Fruit fly (Drosophila melanogaster) whole organism, embryonic: Measurements from ENCODE around the gene yellow-f2.

Experiments used
- Abd-B ChIP-seq: fragments of 200-800 bp; sonication (Bioruptor generic); optimal IDR thresholded peaks from 2 replicates; lab custom pipeline; 2018; ENCODE audit warnings: missing biosample characterization, mild to moderate bottlenecking, missing genetic modification characterization, moderate library complexity
- CG10366 ChIP-seq: fragments of 200-800 bp; sonication (Bioruptor generic); IDR thresholded peaks from 2 replicates; pipeline ENCODE4 v1.3.6; 2022; ENCODE audit warnings: missing biosample characterization, missing genetic modification characterization
- CG11398 ChIP-seq: fragments of 200-800 bp; sonication (Bioruptor generic); optimal IDR thresholded peaks from 2 replicates; lab custom pipeline; 2016; ENCODE audit warnings: missing biosample characterization, missing genetic modification characterization
- CG12071 ChIP-seq: fragments of 200-800 bp; sonication (Bioruptor generic); optimal IDR thresholded peaks from 3 replicates; lab custom pipeline; 2018; ENCODE audit warnings: missing biosample characterization, mild to moderate bottlenecking, missing genetic modification characterization
- CG14710 ChIP-seq: fragments of 200-800 bp; sonication (Bioruptor generic); optimal IDR thresholded peaks from 3 replicates; lab custom pipeline; 2019; ENCODE audit warnings: missing biosample characterization, mild to moderate bottlenecking, missing genetic modification characterization, moderate library complexity
- CG1602 ChIP-seq: fragments of 200-800 bp; sonication (Bioruptor generic); optimal IDR thresholded peaks from 3 replicates; lab custom pipeline; 2016; ENCODE audit warnings: missing biosample characterization, missing genetic modification characterization
- CG16813 ChIP-seq: fragments of 200-800 bp; sonication (Bioruptor generic); IDR thresholded peaks from 3 replicates; pipeline ENCODE4 v1.3.6; 2022; ENCODE audit warnings: missing biosample characterization, missing genetic modification characterization; ENCODE audit not compliant: partially characterized antibody
- CG17612 ChIP-seq: fragments of 200-800 bp; sonication (Bioruptor generic); IDR thresholded peaks from 2 replicates; pipeline ENCODE4 v1.3.6; 2022; ENCODE audit warnings: missing biosample characterization, missing genetic modification characterization
- CG17912 ChIP-seq: fragments of 200-800 bp; sonication (Bioruptor generic); optimal IDR thresholded peaks from 2 replicates; lab custom pipeline; 2018; ENCODE audit warnings: missing biosample characterization, mild to moderate bottlenecking, missing genetic modification characterization
- CG30431 ChIP-seq: fragments of 200-800 bp; sonication (Bioruptor generic); optimal IDR thresholded peaks from 2 replicates; lab custom pipeline; 2017; ENCODE audit warnings: missing biosample characterization, missing genetic modification characterization
- CG31441 ChIP-seq: fragments of 200-800 bp; sonication (Bioruptor generic); IDR thresholded peaks from 2 replicates; pipeline ENCODE4 v1.3.6; 2022; ENCODE audit warnings: missing biosample characterization, missing genetic modification characterization
- CG32532 ChIP-seq: fragments of 200-800 bp; sonication (Bioruptor generic); IDR thresholded peaks from 2 replicates; pipeline ENCODE4 v1.3.6; 2022; ENCODE audit warnings: missing biosample characterization, missing genetic modification characterization
- CG32767 ChIP-seq: fragments of 200-800 bp; sonication (Bioruptor generic); IDR thresholded peaks from 2 replicates; pipeline ENCODE4 v1.3.6; 2022; ENCODE audit warnings: missing biosample characterization, missing genetic modification characterization
- CG42726 ChIP-seq: fragments of 200-800 bp; sonication (Bioruptor generic); IDR thresholded peaks from 2 replicates; pipeline ENCODE4 v1.3.6; 2022; ENCODE audit warnings: missing biosample characterization, missing genetic modification characterization; ENCODE audit not compliant: partially characterized antibody
- CG6765 ChIP-seq: fragments of 200-800 bp; sonication (Bioruptor generic); optimal IDR thresholded peaks from 3 replicates; lab custom pipeline; 2017; ENCODE audit warnings: missing biosample characterization, mild to moderate bottlenecking, missing genetic modification characterization
- CG7372 ChIP-seq: fragments of 200-800 bp; sonication (Bioruptor generic); IDR thresholded peaks from 2 replicates; pipeline ENCODE4 v1.3.6; 2022; ENCODE audit warnings: missing biosample characterization, missing genetic modification characterization
- CG7786 ChIP-seq: fragments of 200-800 bp; sonication (Bioruptor generic); optimal IDR thresholded peaks from 2 replicates; lab custom pipeline; 2016; ENCODE audit warnings: missing biosample characterization, missing genetic modification characterization
- CG8089 ChIP-seq: fragments of 200-800 bp; sonication (Bioruptor generic); optimal IDR thresholded peaks from 3 replicates; lab custom pipeline; 2016; ENCODE audit warnings: missing biosample characterization, missing genetic modification characterization
- CG9932 ChIP-seq: fragments of 200-800 bp; sonication (Bioruptor generic); IDR thresholded peaks from 2 replicates; pipeline ENCODE4 v1.3.6; 2022; ENCODE audit warnings: missing biosample characterization, missing genetic modification characterization
- CrebB ChIP-seq: fragments of 200-800 bp; sonication (Bioruptor generic); optimal IDR thresholded peaks from 3 replicates; lab custom pipeline; 2018; ENCODE audit warnings: missing biosample characterization, mild to moderate bottlenecking, missing genetic modification characterization
- Dref ChIP-seq: fragments of 200-800 bp; sonication (Bioruptor generic); IDR thresholded peaks from 2 replicates; pipeline ENCODE4 v1.3.6; 2022; ENCODE audit warnings: missing biosample characterization, missing genetic modification characterization
- Eip74EF ChIP-seq, 2 experiments: fragments of 200-800 bp in 1 of 2; fragments of >200 bp in 1 of 2; sonication (Bioruptor generic) in 1 of 2; optimal IDR thresholded peaks; 2 replicates each; lab custom pipeline; 2017 to 2019; ENCODE audit warnings: missing biosample characterization in 2 of 2, missing genetic modification characterization in 2 of 2, mild to moderate bottlenecking in 1 of 2, moderate library complexity in 1 of 2
- Fer1 ChIP-seq: fragments of 200-800 bp; sonication (Bioruptor generic); optimal IDR thresholded peaks from 2 replicates; lab custom pipeline; 2017; ENCODE audit warnings: missing biosample characterization, mild to moderate bottlenecking, missing genetic modification characterization
- Gug ChIP-seq: fragments of 200-800 bp; sonication (Bioruptor generic); IDR thresholded peaks from 4 replicates; pipeline ENCODE4 v1.3.6; 2022; ENCODE audit warnings: missing biosample characterization, missing genetic modification characterization
- Lhr ChIP-seq: fragments of 200-800 bp; sonication (Bioruptor generic); optimal IDR thresholded peaks from 3 replicates; lab custom pipeline; 2017; ENCODE audit warnings: mild to moderate bottlenecking, missing biosample characterization, missing genetic modification reagents, missing genetic modification characterization
- Lpt ChIP-seq: fragments of >200 bp; optimal IDR thresholded peaks from 2 replicates; lab custom pipeline; 2018; ENCODE audit warnings: missing biosample characterization, missing genetic modification characterization
- MESR4 ChIP-seq: fragments of 200-800 bp; sonication (Bioruptor generic); optimal IDR thresholded peaks from 2 replicates; lab custom pipeline; 2018; ENCODE audit warnings: missing biosample characterization, mild to moderate bottlenecking, missing genetic modification characterization, moderate library complexity
- Max ChIP-seq: fragments of 200-800 bp; sonication (Bioruptor generic); optimal IDR thresholded peaks from 2 replicates; lab custom pipeline; 2016; ENCODE audit warnings: missing biosample characterization, mild to moderate bottlenecking, missing genetic modification characterization
- Myb ChIP-seq: fragments of 200-800 bp; sonication (Bioruptor generic); optimal IDR thresholded peaks from 2 replicates; lab custom pipeline; 2016; ENCODE audit warnings: missing biosample characterization, missing genetic modification characterization
- Nf-YA ChIP-seq: fragments of 200-800 bp; sonication (Bioruptor generic); IDR thresholded peaks from 2 replicates; pipeline ENCODE4 v1.3.6; 2022; ENCODE audit warnings: missing biosample characterization, missing genetic modification characterization
- ab ChIP-seq: fragments of 200-800 bp; sonication (Bioruptor generic); optimal IDR thresholded peaks from 2 replicates; lab custom pipeline; 2016; ENCODE audit warnings: missing biosample characterization, missing genetic modification characterization
- ara ChIP-seq: fragments of 200-800 bp; sonication (Bioruptor generic); IDR thresholded peaks from 2 replicates; pipeline ENCODE4 v1.3.6; 2022; ENCODE audit warnings: missing biosample characterization, missing genetic modification characterization
- ase ChIP-seq: fragments of 200-800 bp; sonication (Bioruptor generic); IDR thresholded peaks from 3 replicates; pipeline ENCODE4 v1.3.6; 2022; ENCODE audit warnings: missing biosample characterization, missing genetic modification characterization
- cas ChIP-seq: fragments of 200-800 bp; sonication (Bioruptor generic); IDR thresholded peaks from 2 replicates; pipeline ENCODE4 v1.3.6; 2022; ENCODE audit warnings: missing biosample characterization, missing genetic modification characterization
- dpn ChIP-seq, 2 experiments: fragments of 200-800 bp; sonication (Bioruptor generic); optimal IDR thresholded peaks; 3 replicates each; lab custom pipeline; 2016; ENCODE audit warnings: missing biosample characterization in 2 of 2, missing genetic modification characterization in 2 of 2
- fu2 ChIP-seq: fragments of 200-800 bp; sonication (Bioruptor generic); optimal IDR thresholded peaks from 2 replicates; lab custom pipeline; 2016; ENCODE audit warnings: missing biosample characterization, missing genetic modification characterization
- gfzf ChIP-seq: fragments of 200-800 bp; sonication (Bioruptor generic); optimal IDR thresholded peaks from 2 replicates; lab custom pipeline; 2016; ENCODE audit warnings: missing biosample characterization, mild to moderate bottlenecking, missing genetic modification characterization, moderate library complexity
- gsb ChIP-seq: fragments of 200-800 bp; sonication (Bioruptor generic); IDR thresholded peaks from 2 replicates; pipeline ENCODE4 v1.3.6; 2022; ENCODE audit warnings: missing biosample characterization, missing genetic modification characterization
- ham ChIP-seq: fragments of 200-800 bp; sonication (Bioruptor generic); IDR thresholded peaks from 2 replicates; pipeline ENCODE4 v1.3.6; 2022; ENCODE audit warnings: missing biosample characterization, missing genetic modification characterization
- kay ChIP-seq: fragments of 200-800 bp; sonication (Bioruptor generic); optimal IDR thresholded peaks from 2 replicates; lab custom pipeline; 2016; ENCODE audit warnings: missing biosample characterization, missing genetic modification characterization
- ken ChIP-seq: fragments of 200-800 bp; sonication (Bioruptor generic); IDR thresholded peaks from 3 replicates; pipeline ENCODE4 v1.3.6; 2022; ENCODE audit warnings: missing biosample characterization, missing genetic modification characterization
- mam ChIP-seq: fragments of 200-800 bp; sonication (Bioruptor generic); optimal IDR thresholded peaks from 3 replicates; lab custom pipeline; 2016; ENCODE audit warnings: missing biosample characterization, missing genetic modification characterization
- mld ChIP-seq: fragments of 200-800 bp; sonication (Bioruptor generic); IDR thresholded peaks from 3 replicates; pipeline ENCODE4 v1.3.6; 2022; ENCODE audit warnings: missing biosample characterization, missing genetic modification characterization; ENCODE audit not compliant: partially characterized antibody
- nerfin-1 ChIP-seq: fragments of 200-800 bp; sonication (Bioruptor generic); optimal IDR thresholded peaks from 3 replicates; lab custom pipeline; 2019; ENCODE audit warnings: missing biosample characterization, mild to moderate bottlenecking, missing genetic modification characterization, moderate library complexity
- sima ChIP-seq: fragments of 200-800 bp; sonication (Bioruptor generic); optimal IDR thresholded peaks from 2 replicates; lab custom pipeline; 2016; ENCODE audit warnings: missing biosample characterization, missing genetic modification characterization
- sisA ChIP-seq: fragments of 200-800 bp; sonication (Bioruptor generic); IDR thresholded peaks from 2 replicates; pipeline ENCODE4 v1.3.6; 2022; ENCODE audit warnings: missing biosample characterization, missing genetic modification characterization
- so ChIP-seq: fragments of 200-800 bp; sonication (Bioruptor generic); IDR thresholded peaks from 3 replicates; pipeline ENCODE4 v1.3.6; 2022; ENCODE audit warnings: missing biosample characterization, missing genetic modification characterization
- sr ChIP-seq: fragments of 200-800 bp; sonication (Bioruptor generic); IDR thresholded peaks from 3 replicates; pipeline ENCODE4 v1.3.6; 2022; ENCODE audit warnings: missing biosample characterization, missing genetic modification characterization
- ttk ChIP-seq: fragments of 200-800 bp; sonication (Bioruptor generic); IDR thresholded peaks from 2 replicates; pipeline ENCODE4 v2.1.2; 2022; ENCODE audit warnings: missing biosample characterization, missing genetic modification characterization
- vfl ChIP-seq: fragments of 200-800 bp; sonication (Bioruptor generic); optimal IDR thresholded peaks from 2 replicates; lab custom pipeline; 2016; ENCODE audit warnings: missing biosample characterization, missing genetic modification characterization

Gene yellow-f2

DNA sequence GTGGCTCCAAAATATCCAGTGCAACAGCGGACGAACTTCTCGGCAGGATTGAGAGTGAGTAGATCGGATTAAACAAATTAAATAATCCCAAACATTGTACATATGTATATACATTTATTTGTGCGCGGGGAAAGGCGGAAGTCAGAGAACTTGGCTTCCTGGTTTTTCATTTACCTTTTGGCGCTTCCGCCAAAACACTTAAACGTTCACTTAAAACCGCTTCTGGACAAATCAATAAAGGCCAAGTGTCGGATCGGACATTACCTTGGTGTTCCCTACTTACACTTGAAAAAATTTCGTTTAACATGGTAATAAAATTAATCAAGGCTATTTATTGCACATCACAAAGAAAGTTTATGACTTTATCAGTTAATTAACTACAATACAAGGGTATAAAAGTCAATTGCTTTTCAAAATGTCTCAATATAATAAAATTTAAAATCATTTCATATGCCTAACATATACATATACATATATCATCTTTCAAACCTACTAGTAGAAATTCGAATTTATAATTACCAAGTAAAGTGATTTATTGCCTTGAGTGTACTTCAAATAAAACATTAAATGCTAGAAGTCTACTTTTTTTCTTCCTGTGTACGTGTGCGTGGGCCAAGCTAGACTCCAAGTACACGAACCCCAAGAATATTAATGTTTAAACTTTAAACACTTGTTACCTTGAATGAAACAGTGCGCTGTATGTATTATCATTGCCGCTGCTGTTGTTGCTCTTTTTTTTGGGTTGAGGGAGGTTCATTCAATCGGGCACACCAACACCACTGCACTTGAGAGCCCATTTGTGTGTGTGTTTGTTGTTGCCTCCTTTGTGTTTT is 13.4 kb downstream of the yellow-f2 start:
- TF ChIP-seq Gug: peak; percentile 19; the same call in 1 of the 4 replicates
- no peak for TF ChIP-seq CG7786
- TF ChIP-seq ab: no peak
- no peak for TF ChIP-seq cas
- TF ChIP-seq so (GFP tag; lab: Robert Waterston, UW): 0 out of 3 replicates have a peak, but pooled peaks have one; percentile 40
- no peak for TF ChIP-seq Nf-YA (GFP tag; lab: Robert Waterston, UW)
- no peak for TF ChIP-seq CG8089
- no peak for TF ChIP-seq CG10366 (GFP tag; lab: Robert Waterston, UW)
- peak; percentile 13 for TF ChIP-seq kay (GFP tag; lab: Kevin White, UChicago)
- no peak for TF ChIP-seq CG17912 (GFP tag; lab: Kevin White, UChicago)
- no peak for TF ChIP-seq fu2 (GFP tag; lab: Kevin White, UChicago)
- no peak for TF ChIP-seq CG42726 (GFP tag; lab: Robert Waterston, UW)
- TF ChIP-seq sisA (GFP tag; lab: Robert Waterston, UW): peak; percentile 57
- TF ChIP-seq ttk: no peak
- TF ChIP-seq ara (GFP tag; lab: Robert Waterston, UW): peak; percentile 60
- no peak for TF ChIP-seq Dref (GFP tag; lab: Robert Waterston, UW)
- TF ChIP-seq CG9932 (GFP tag; lab: Robert Waterston, UW): peak; percentile 36
- peak; percentile 43 for TF ChIP-seq mam (GFP tag; lab: Kevin White, UChicago)
- TF ChIP-seq gsb (GFP tag; lab: Robert Waterston, UW): peak; percentile 25; the same call in 1 of the 2 replicates
- no peak for TF ChIP-seq vfl (GFP tag; lab: Kevin White, UChicago)
- no peak for TF ChIP-seq sima (GFP tag; lab: Kevin White, UChicago)
- no peak; the same call in 2 of the 3 replicates for TF ChIP-seq ase (GFP tag; lab: Robert Waterston, UW)
- TF ChIP-seq CG11398: no peak
- no peak; the same call in 2 of the 3 replicates for TF ChIP-seq sr
- TF ChIP-seq MESR4 (GFP tag; lab: Kevin White, UChicago): peak; percentile 26
- TF ChIP-seq Lhr (GFP tag; lab: Kevin White, UChicago): no peak
- TF ChIP-seq Max: peak; percentile 35
- TF ChIP-seq CG1602 (GFP tag; lab: Kevin White, UChicago): peak; percentile 46
- TF ChIP-seq CrebB (tag; lab: Kevin White, UChicago): no peak
- TF ChIP-seq CG14710 (tag; lab: Kevin White, UChicago): peak; percentile 59
- TF ChIP-seq Lpt: no peak
- no peak for TF ChIP-seq Myb (GFP tag; lab: Kevin White, UChicago)
- peak; percentile 72 for TF ChIP-seq Fer1 (GFP tag; lab: Kevin White, UChicago)
- no peak for TF ChIP-seq gfzf (GFP tag; lab: Kevin White, UChicago)
- peak; percentile 67; the same call in 1 of the 2 replicates for TF ChIP-seq CG32532 (GFP tag; lab: Robert Waterston, UW)
- TF ChIP-seq CG17612 (GFP tag; lab: Robert Waterston, UW): no peak
- peak; percentile 59 for TF ChIP-seq nerfin-1 (tag; lab: Kevin White, UChicago)
- TF ChIP-seq Eip74EF (GFP tag; optimal IDR thresholded peaks at IDR 0.05; lab: Kevin White, UChicago): peak in 1 of 2 experiments; percentile 71
- peak; percentile 52 for TF ChIP-seq Abd-B (GFP tag; lab: Kevin White, UChicago)
- peak; percentile 16 for TF ChIP-seq CG12071
- peak; percentile 38 to 41 for TF ChIP-seq dpn (GFP tag; optimal IDR thresholded peaks at IDR 0.05; lab: Kevin White, UChicago)
- TF ChIP-seq mld: no peak
- TF ChIP-seq CG6765 (GFP tag; lab: Kevin White, UChicago): peak; percentile 53
- TF ChIP-seq CG7372 (GFP tag; lab: Robert Waterston, UW): no peak
- no peak; the same call in 1 of the 2 replicates for TF ChIP-seq CG31441 (GFP tag; lab: Robert Waterston, UW)
- TF ChIP-seq CG16813 (GFP tag; lab: Robert Waterston, UW): no peak
- TF ChIP-seq ham (GFP tag; lab: Robert Waterston, UW): no peak
- peak; percentile 30; the same call in 1 of the 3 replicates for TF ChIP-seq ken (GFP tag; lab: Robert Waterston, UW)
- TF ChIP-seq CG30431 (GFP tag; lab: Kevin White, UChicago): no peak
- TF ChIP-seq CG32767 (GFP tag; lab: Robert Waterston, UW): no peak
